Worm (Caenorhabditis elegans): Measurements from ENCODE around the gene F57A10.2.

DNA sequence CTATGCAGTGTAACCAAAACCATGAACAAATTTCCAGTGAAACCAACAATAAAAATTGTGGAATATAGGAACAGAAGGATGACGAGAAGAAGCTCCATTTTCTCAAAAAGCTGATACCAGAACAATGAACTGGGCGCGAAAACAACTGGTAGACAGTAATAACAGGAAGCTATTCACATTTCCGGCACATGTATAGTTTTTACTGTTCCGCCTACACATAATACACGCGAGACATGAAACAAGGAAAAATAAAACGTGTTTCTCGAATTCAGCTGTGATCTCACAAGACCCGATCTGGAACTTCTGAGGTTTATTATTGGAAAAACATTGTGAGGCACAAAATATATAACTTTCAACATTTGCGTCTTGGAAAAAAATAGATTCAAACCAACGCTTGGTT is 43.2 kb downstream of the F57A10.2 start, which contains the start of gene srsx-36:
- TF ChIP-seq ama-1 (optimal IDR thresholded peaks at IDR 0.05) (no peak), hlh-6 (tag; optimal IDR thresholded peaks at IDR 0.05) (no peak), ceh-48 (tag; optimal IDR thresholded peaks at IDR 0.05) (no peak), sox-2 (GFP tag; IDR thresholded peaks at IDR 0.05) (no peak), rnt-1 (tag; optimal IDR thresholded peaks at IDR 0.05) (no peak), ceh-30 (tag; optimal IDR thresholded peaks at IDR 0.05) (no peak)
